Worm (Caenorhabditis elegans) whole organism, late embryonic: ENCODE data around the gene ZK813.5.

ENCODE experiments used
- F13H6.1 ChIP-seq: sonication (generic microtip); optimal IDR thresholded peaks from 2 replicates; lab custom pipeline; 2016; ENCODE audit warnings: missing genetic modification characterization, missing compliant biosample characterization
- T23F11.4 ChIP-seq: fragments of 200-800 bp; sonication (Bioruptor generic); optimal IDR thresholded peaks from 2 replicates; lab custom pipeline; 2018; ENCODE audit warnings: mild to moderate bottlenecking, missing genetic modification characterization, missing compliant biosample characterization
- Y22D7AL.16 ChIP-seq: sonication (generic microtip); optimal IDR thresholded peaks from 2 replicates; lab custom pipeline; 2016; ENCODE audit warnings: missing genetic modification characterization, missing compliant biosample characterization
- ama-1 ChIP-seq: fragments of 150-350 bp; optimal IDR thresholded peaks from 2 replicates; lab custom pipeline; 2014
- ceh-18 ChIP-seq: sonication (generic microtip); optimal IDR thresholded peaks from 2 replicates; lab custom pipeline; 2016; ENCODE audit warnings: missing genetic modification characterization, missing compliant biosample characterization
- ceh-19 ChIP-seq: fragments of 200-800 bp; sonication (Bioruptor generic); optimal IDR thresholded peaks from 2 replicates; lab custom pipeline; 2018; ENCODE audit warnings: mild to moderate bottlenecking, missing genetic modification characterization, missing compliant biosample characterization
- ceh-22 ChIP-seq: sonication (generic microtip); optimal IDR thresholded peaks from 2 replicates; lab custom pipeline; 2017; ENCODE audit warnings: missing biosample characterization, missing genetic modification characterization
- ceh-31 ChIP-seq: sonication (generic microtip); optimal IDR thresholded peaks from 2 replicates; lab custom pipeline; 2016; ENCODE audit warnings: missing genetic modification characterization, missing compliant biosample characterization
- ceh-48 ChIP-seq: sonication (generic microtip); optimal IDR thresholded peaks from 2 replicates; lab custom pipeline; 2016; ENCODE audit warnings: missing genetic modification characterization, inconsistent platforms, missing compliant biosample characterization
- ceh-9 ChIP-seq: sonication (generic microtip); optimal IDR thresholded peaks from 2 replicates; lab custom pipeline; 2016; ENCODE audit warnings: mild to moderate bottlenecking, missing genetic modification characterization, inconsistent platforms, missing compliant biosample characterization
- elt-2 ChIP-seq: sonication (generic microtip); optimal IDR thresholded peaks from 2 replicates; lab custom pipeline; 2016; ENCODE audit warnings: missing genetic modification reagents, missing genetic modification characterization, missing compliant biosample characterization
- ets-4 ChIP-seq: sonication (generic microtip); optimal IDR thresholded peaks from 2 replicates; lab custom pipeline; 2016; ENCODE audit warnings: missing genetic modification characterization, missing compliant biosample characterization
- fkh-6 ChIP-seq: sonication (generic microtip); optimal IDR thresholded peaks from 2 replicates; lab custom pipeline; 2016; ENCODE audit warnings: missing genetic modification characterization, missing compliant biosample characterization
- gmeb-2 ChIP-seq: sonication (generic microtip); optimal IDR thresholded peaks from 2 replicates; lab custom pipeline; 2016; ENCODE audit warnings: missing genetic modification characterization, inconsistent platforms, missing compliant biosample characterization
- hlh-15 ChIP-seq: sonication (generic microtip); optimal IDR thresholded peaks from 2 replicates; lab custom pipeline; 2016; ENCODE audit warnings: missing genetic modification characterization, missing compliant biosample characterization
- lim-6 ChIP-seq: sonication (generic microtip); optimal IDR thresholded peaks from 2 replicates; lab custom pipeline; 2016; ENCODE audit warnings: missing genetic modification characterization, missing compliant biosample characterization
- lin-11 ChIP-seq: fragments of 200-800 bp; sonication (Bioruptor generic); optimal IDR thresholded peaks from 2 replicates; lab custom pipeline; 2018; ENCODE audit warnings: mild to moderate bottlenecking, missing genetic modification characterization, missing compliant biosample characterization
- mec-3 ChIP-seq: sonication (generic microtip); optimal IDR thresholded peaks from 2 replicates; lab custom pipeline; 2016; ENCODE audit warnings: borderline replicate concordance, missing genetic modification characterization, missing compliant biosample characterization
- nfya-1 ChIP-seq: sonication (generic microtip); optimal IDR thresholded peaks from 2 replicates; lab custom pipeline; 2017; ENCODE audit warnings: missing genetic modification characterization, mild to moderate bottlenecking, missing compliant biosample characterization, antibody characterized with exemption, moderate library complexity
- odd-2 ChIP-seq: sonication (generic microtip); optimal IDR thresholded peaks from 2 replicates; lab custom pipeline; 2017; ENCODE audit warnings: antibody characterized with exemption, mild to moderate bottlenecking, missing genetic modification characterization, missing compliant biosample characterization
- pag-3 ChIP-seq: sonication (generic microtip); optimal IDR thresholded peaks from 2 replicates; lab custom pipeline; 2016; ENCODE audit warnings: missing compliant biosample characterization, missing genetic modification characterization, borderline replicate concordance
- pat-9 ChIP-seq: fragments of 200-800 bp; sonication (Bioruptor generic); optimal IDR thresholded peaks from 2 replicates; lab custom pipeline; 2018; ENCODE audit warnings: mild to moderate bottlenecking, missing genetic modification characterization, moderate library complexity, missing compliant biosample characterization
- pqm-1 ChIP-seq: sonication (generic microtip); optimal IDR thresholded peaks from 2 replicates; lab custom pipeline; 2016; ENCODE audit warnings: missing genetic modification characterization, missing compliant biosample characterization
- ref-2 ChIP-seq: sonication (generic microtip); optimal IDR thresholded peaks from 2 replicates; lab custom pipeline; 2016; ENCODE audit warnings: missing genetic modification characterization, missing compliant biosample characterization
- sdc-2 ChIP-seq: sonication (generic microtip); optimal IDR thresholded peaks from 2 replicates; lab custom pipeline; 2016; ENCODE audit warnings: missing genotype, missing genetic modification characterization, missing compliant biosample characterization
- sox-2 ChIP-seq: fragments of 200-800 bp; sonication (Bioruptor generic); IDR thresholded peaks from 2 replicates; pipeline ENCODE4 v1.3.6; 2022; ENCODE audit warnings: missing genetic modification reagents, missing genetic modification characterization, missing compliant biosample characterization
- syd-9 ChIP-seq: sonication (generic microtip); optimal IDR thresholded peaks from 2 replicates; lab custom pipeline; 2016; ENCODE audit warnings: mild to moderate bottlenecking, missing genetic modification characterization, moderate library complexity, missing compliant biosample characterization
- tbx-2 ChIP-seq: sonication (generic microtip); optimal IDR thresholded peaks from 2 replicates; lab custom pipeline; 2016; ENCODE audit warnings: missing genetic modification characterization, missing compliant biosample characterization
- ttx-3 ChIP-seq: sonication (generic microtip); optimal IDR thresholded peaks from 2 replicates; lab custom pipeline; 2016; ENCODE audit warnings: missing genetic modification reagents, missing genetic modification characterization, missing compliant biosample characterization
- unc-42 ChIP-seq: sonication (generic microtip); optimal IDR thresholded peaks from 2 replicates; lab custom pipeline; 2016; ENCODE audit warnings: missing genotype, missing genetic modification characterization, missing compliant biosample characterization
- unc-55 ChIP-seq: sonication (generic microtip); optimal IDR thresholded peaks from 2 replicates; lab custom pipeline; 2017; ENCODE audit warnings: missing biosample characterization, missing genetic modification reagents, missing genetic modification characterization
- unc-86 ChIP-seq: sonication (generic microtip); optimal IDR thresholded peaks from 2 replicates; lab custom pipeline; 2016; ENCODE audit warnings: missing genetic modification characterization, missing compliant biosample characterization
- zip-5 ChIP-seq: sonication (generic microtip); optimal IDR thresholded peaks from 2 replicates; lab custom pipeline; 2016; ENCODE audit warnings: missing genetic modification characterization, missing compliant biosample characterization

Gene ZK813.5

DNA sequence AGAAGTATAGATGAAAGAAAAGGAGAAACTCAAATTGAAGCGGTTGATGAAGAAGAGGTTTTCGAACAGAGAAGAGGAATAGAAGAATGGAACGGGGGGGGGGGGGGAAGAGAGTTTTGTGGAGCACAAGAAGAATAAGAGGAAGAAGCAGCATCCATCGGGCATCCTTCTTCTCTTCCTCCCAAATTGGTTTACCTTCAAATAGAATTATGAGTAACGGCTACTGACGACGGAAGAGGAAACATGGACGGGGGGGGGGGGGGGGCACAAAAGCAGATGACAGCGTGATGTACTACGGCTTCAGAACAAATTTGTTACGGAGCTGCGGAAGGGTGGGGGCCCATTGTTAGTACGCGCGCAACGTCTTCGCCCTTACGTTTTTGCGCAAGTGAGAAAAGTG lies 18.3 kb upstream of the ZK813.5 start:
- TF ChIP-seq lim-6 (no peak), unc-42 (tag; lab: Kevin White, UChicago) (peak; percentile 92), ceh-19 (GFP tag; lab: Kevin White, UChicago) (peak; percentile 47), ceh-18 (tag; lab: Kevin White, UChicago) (no peak), nfya-1 (tag; lab: Kevin White, UChicago) (no peak), odd-2 (no peak), gmeb-2 (tag; lab: Kevin White, UChicago) (no peak)
- TF ChIP-seq, all 69 proteins: peak for 2

DNA sequence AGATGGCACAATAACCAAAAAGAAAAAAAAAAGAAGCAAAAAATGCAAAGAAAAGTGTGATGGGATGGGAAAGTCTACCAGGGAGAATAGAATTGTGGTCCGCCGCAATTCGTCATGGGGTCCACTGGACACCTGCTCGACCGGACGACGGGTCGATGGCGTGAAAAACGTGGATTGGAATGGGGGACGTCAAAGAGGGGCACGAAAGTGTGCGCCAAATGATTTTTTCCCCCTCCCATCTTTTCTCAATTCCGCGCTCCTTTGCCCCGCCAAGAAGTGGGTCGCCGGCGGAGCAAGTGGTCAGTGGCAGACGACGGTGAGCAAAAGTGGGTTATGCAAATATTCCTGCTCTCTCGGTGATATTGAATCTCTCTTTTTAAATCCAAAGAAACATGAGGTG lies 16.9 kb upstream of the ZK813.5 start:
- TF ChIP-seq elt-2 (tag; lab: Kevin White, UChicago) (no peak), ceh-9 (tag; lab: Kevin White, UChicago) (peak; percentile 19), hlh-15 (tag; lab: Kevin White, UChicago) (no peak), Y22D7AL.16 (tag; lab: Kevin White, UChicago) (no peak), pat-9 (tag; lab: Kevin White, UChicago) (no peak), unc-42 (tag; lab: Kevin White, UChicago) (no peak), pag-3 (tag; lab: Kevin White, UChicago) (no peak)

DNA sequence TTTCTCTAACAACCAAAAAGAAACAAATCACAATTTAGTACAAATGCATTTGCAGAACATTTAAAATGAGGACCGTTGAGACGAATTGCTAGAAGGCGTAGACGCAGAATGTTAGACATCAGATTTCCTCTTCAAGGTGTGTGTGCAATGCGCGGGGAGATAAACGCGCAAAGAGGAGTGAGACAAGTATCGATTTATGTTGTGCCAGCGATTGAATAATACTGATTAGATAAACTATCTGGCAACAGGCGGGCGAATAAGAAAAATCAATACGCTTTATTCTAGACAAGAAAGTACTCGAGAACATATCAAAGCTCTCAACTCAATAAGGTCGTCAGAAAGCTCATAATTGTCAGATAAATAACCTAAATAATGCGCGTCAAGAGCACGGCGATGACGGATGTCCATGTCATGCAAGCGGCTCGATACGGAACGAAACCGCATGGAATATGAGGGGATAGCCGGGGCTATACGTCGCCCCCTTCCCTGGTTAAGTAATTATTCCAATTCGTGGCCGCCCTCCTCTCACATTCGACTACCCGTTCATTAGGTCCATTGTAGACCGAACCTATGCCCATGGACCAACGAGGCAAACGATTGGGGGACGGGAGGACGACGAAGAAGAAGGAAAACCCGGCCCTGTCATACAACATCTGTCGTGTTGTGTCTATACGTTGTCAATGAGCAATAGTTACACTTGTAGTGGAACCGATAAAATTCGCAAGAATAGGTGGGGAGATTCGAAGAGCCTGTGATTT lies 16.2 kb upstream of the ZK813.5 start:
- TF ChIP-seq ceh-31 (tag; lab: Kevin White, UChicago) (peak; percentile 26), fkh-6 (tag; lab: Kevin White, UChicago) (no peak), unc-42 (tag; lab: Kevin White, UChicago) (peak; percentile 56), ttx-3 (no peak), elt-2 (tag; lab: Kevin White, UChicago) (peak; percentile 61), sdc-2 (tag; lab: Kevin White, UChicago) (peak; percentile 42), mec-3 (no peak), lin-11 (tag; lab: Kevin White, UChicago) (no peak), ceh-48 (tag; lab: Kevin White, UChicago) (peak; percentile 36), ceh-9 (tag; lab: Kevin White, UChicago) (no peak), ets-4 (no peak), ceh-19 (GFP tag; lab: Kevin White, UChicago) (no peak), unc-86 (tag; lab: Kevin White, UChicago) (no peak), tbx-2 (peak; percentile 9)

DNA sequence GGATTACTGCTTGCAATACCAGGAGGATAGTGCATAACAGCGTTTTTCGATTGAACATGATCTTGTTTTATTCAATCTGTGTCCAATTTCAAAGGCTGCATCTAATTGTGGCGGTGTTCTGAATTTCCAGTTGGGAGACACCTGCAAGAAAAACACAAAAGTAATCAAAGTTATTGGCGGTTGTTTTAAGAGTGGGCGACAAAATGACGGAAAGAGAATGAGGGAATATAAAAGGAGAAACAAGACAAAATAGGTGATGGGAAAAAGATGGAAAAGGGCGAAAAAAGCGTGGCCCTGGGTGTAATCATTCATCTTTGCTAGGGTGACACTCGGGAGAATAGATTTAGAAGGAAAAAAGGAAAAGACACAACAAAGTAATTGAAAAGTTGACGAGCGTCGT lies 14.8 kb upstream of the ZK813.5 start, which contains the start of the genes ZK377.15 and sax-3:
Gene ZK377.15 (minus strand): TSS at position 101 of the 400 bp plus-strand sequence.
Gene sax-3 (minus strand): TSS at position 143 of the 400 bp plus-strand sequence.
- TF ChIP-seq ama-1 (lab: Kevin White, UChicago) (no peak), ceh-22 (no peak), T23F11.4 (GFP tag; lab: Kevin White, UChicago) (no peak), F13H6.1 (no peak), ceh-18 (tag; lab: Kevin White, UChicago) (no peak), pqm-1 (tag; lab: Kevin White, UChicago) (no peak), unc-86 (tag; lab: Kevin White, UChicago) (no peak), zip-5 (tag; lab: Kevin White, UChicago) (no peak), sox-2 (GFP tag; lab: Robert Waterston, UW) (no peak), elt-2 (tag; lab: Kevin White, UChicago) (no peak)

DNA sequence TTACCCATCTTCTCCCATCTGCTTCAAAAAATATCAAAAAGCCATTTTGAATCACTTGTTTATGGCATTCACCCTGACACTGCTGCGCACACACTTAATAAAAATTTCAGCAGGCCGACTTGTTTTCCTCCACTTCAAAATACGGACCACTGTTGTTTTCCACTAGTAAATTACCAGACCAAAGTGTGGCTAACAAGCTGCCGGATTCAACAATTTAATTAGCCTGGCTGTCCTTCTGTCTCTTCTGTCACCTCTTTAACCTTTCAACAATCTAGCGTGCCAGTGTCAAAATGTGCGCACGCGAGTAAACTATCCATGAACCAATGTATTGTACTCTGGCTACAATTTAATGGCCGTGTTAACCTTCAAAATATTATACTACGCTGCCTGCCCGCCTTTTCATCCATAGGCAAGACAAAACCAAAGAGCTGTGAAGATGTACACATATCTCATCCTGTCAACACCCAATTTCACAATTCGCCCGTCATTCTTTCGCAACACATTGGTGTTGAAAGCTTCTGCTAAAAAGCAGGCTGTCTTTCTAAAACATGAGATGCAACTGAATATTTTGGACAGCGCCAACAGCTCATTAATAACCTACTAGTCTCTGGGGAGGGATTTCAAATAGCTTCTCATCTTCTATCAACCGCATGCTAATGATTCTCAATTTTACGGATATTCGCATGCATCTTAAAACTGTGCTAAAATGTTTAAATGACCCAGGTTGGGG lies 13.5 kb upstream of the ZK813.5 start:
- TF ChIP-seq syd-9 (no peak), Y22D7AL.16 (tag; lab: Kevin White, UChicago) (no peak), tbx-2 (peak; percentile 29), ref-2 (tag; lab: Kevin White, UChicago) (peak; percentile 3), ceh-31 (tag; lab: Kevin White, UChicago) (peak; percentile 31), unc-55 (GFP tag; lab: Kevin White, UChicago) (peak; percentile 56), unc-42 (tag; lab: Kevin White, UChicago) (peak; percentile 61)
- TF ChIP-seq, all 69 proteins: peak for 5
